Worm (Caenorhabditis elegans) whole organism, early embryonic: ENCODE results near the gene srj-29.

ENCODE experiments used
- aly-1 ChIP-seq: sonication (generic microtip); optimal IDR thresholded peaks from 2 replicates; lab custom pipeline; 2016; ENCODE audit warnings: missing genetic modification characterization, missing compliant biosample characterization
- ama-1 ChIP-seq: fragments of 150-350 bp; optimal IDR thresholded peaks from 2 replicates; lab custom pipeline; 2014
- flt-1 ChIP-seq: fragments of 200-800 bp; sonication (Bioruptor generic); IDR thresholded peaks from 2 replicates; pipeline ENCODE4 v1.3.6; 2022; ENCODE audit warnings: missing genetic modification characterization, missing compliant biosample characterization
- hmbx-1 ChIP-seq: sonication (generic microtip); optimal IDR thresholded peaks from 2 replicates; lab custom pipeline; 2016; ENCODE audit warnings: mild to moderate bottlenecking, missing genetic modification characterization, missing compliant biosample characterization
- tbx-11 ChIP-seq: fragments of 200-800 bp; sonication (Bioruptor generic); IDR thresholded peaks from 2 replicates; pipeline ENCODE4 v1.3.6; 2022; ENCODE audit warnings: missing genetic modification characterization, missing compliant biosample characterization

ce11 chrV:16075250-16075709 is at the start of gene srj-29, which contains the start of gene F14H3.12:
- TF ChIP-seq hmbx-1 (no peak), aly-1 (tag; lab: Kevin White, UChicago) (no peak), flt-1 (GFP tag; lab: Robert Waterston, UW) (no peak), ama-1 (lab: Kevin White, UChicago) (no peak), tbx-11 (GFP tag; lab: Robert Waterston, UW) (no peak)
